Worm (Caenorhabditis elegans) whole organism, mixed stage, embryonic: Measurements from ENCODE around the gene Y47D3B.12.

Experiments used
- M03D4.4 ChIP-seq: sonication (generic microtip); optimal IDR thresholded peaks from 2 replicates; lab custom pipeline; 2017; ENCODE audit warnings: mild to moderate bottlenecking, missing genetic modification characterization, missing compliant biosample characterization
- bed-3 ChIP-seq: fragments of 200-800 bp; sonication (Bioruptor generic); optimal IDR thresholded peaks from 3 replicates; lab custom pipeline; 2018; ENCODE audit warnings: mild to moderate bottlenecking, missing genetic modification characterization, moderate library complexity, missing compliant biosample characterization
- ceh-39 ChIP-seq: fragments of 150-350 bp; optimal IDR thresholded peaks from 2 replicates; lab custom pipeline; 2014; ENCODE audit warnings: missing biosample characterization, missing genetic modification characterization
- ceh-43 ChIP-seq: fragments of 200-800 bp; sonication (Bioruptor generic); optimal IDR thresholded peaks from 2 replicates; lab custom pipeline; 2018; ENCODE audit warnings: mild to moderate bottlenecking, missing genetic modification characterization, moderate library complexity, missing compliant biosample characterization
- ceh-83 ChIP-seq: fragments of 200-800 bp; sonication (Bioruptor generic); optimal IDR thresholded peaks from 2 replicates; lab custom pipeline; 2018; ENCODE audit warnings: mild to moderate bottlenecking, missing genetic modification characterization, missing compliant biosample characterization
- ces-1 ChIP-seq: fragments of 150-350 bp; optimal IDR thresholded peaks from 2 replicates; lab custom pipeline; 2014; ENCODE audit warnings: missing biosample characterization, missing genetic modification reagents, missing genetic modification characterization
- cnd-1 ChIP-seq: fragments of 200-800 bp; sonication (Bioruptor generic); optimal IDR thresholded peaks from 2 replicates; lab custom pipeline; 2018; ENCODE audit warnings: mild to moderate bottlenecking, missing genetic modification characterization, missing compliant biosample characterization
- elt-1 ChIP-seq: sonication (generic microtip); optimal IDR thresholded peaks from 2 replicates; lab custom pipeline; 2017; ENCODE audit warnings: missing genetic modification characterization, mild to moderate bottlenecking, missing compliant biosample characterization, antibody characterized with exemption, moderate library complexity, borderline replicate concordance; ENCODE audit not compliant: insufficient read depth
- elt-3 ChIP-seq: fragments of 150-350 bp; optimal IDR thresholded peaks from 2 replicates; lab custom pipeline; 2014; ENCODE audit warnings: missing biosample characterization, missing genetic modification characterization
- hlh-1 ChIP-seq: fragments of 150-350 bp; optimal IDR thresholded peaks from 2 replicates; lab custom pipeline; 2014; ENCODE audit warnings: missing biosample characterization, missing genetic modification reagents, missing genetic modification characterization
- lin-32 ChIP-seq: fragments of 200-800 bp; sonication (Bioruptor generic); optimal IDR thresholded peaks from 2 replicates; lab custom pipeline; 2018; ENCODE audit warnings: mild to moderate bottlenecking, missing genetic modification characterization, missing compliant biosample characterization
- lsy-2 ChIP-seq: fragments of 150-350 bp; optimal IDR thresholded peaks from 2 replicates; lab custom pipeline; 2014; ENCODE audit warnings: missing biosample characterization, missing genetic modification characterization
- mep-1 ChIP-seq: fragments of 150-350 bp; optimal IDR thresholded peaks from 2 replicates; lab custom pipeline; 2017; ENCODE audit warnings: missing biosample characterization, missing genetic modification reagents, missing genetic modification characterization, inconsistent platforms
- mls-2 ChIP-seq: sonication (generic microtip); optimal IDR thresholded peaks from 2 replicates; lab custom pipeline; 2016; ENCODE audit warnings: mild to moderate bottlenecking, missing genetic modification characterization, moderate library complexity, missing compliant biosample characterization
- nhr-12 ChIP-seq: fragments of 150-350 bp; optimal IDR thresholded peaks from 2 replicates; lab custom pipeline; 2014; ENCODE audit warnings: missing biosample characterization, missing genetic modification characterization
- nhr-2 ChIP-seq: fragments of 150-350 bp; optimal IDR thresholded peaks from 2 replicates; lab custom pipeline; 2014; ENCODE audit warnings: missing biosample characterization, missing genetic modification characterization
- nhr-237 ChIP-seq: fragments of 150-350 bp; optimal IDR thresholded peaks from 2 replicates; lab custom pipeline; 2014; ENCODE audit warnings: missing biosample characterization, missing genetic modification characterization
- nhr-76 ChIP-seq: sonication (generic microtip); optimal IDR thresholded peaks from 2 replicates; lab custom pipeline; 2017; ENCODE audit warnings: missing biosample characterization, missing genetic modification characterization
- pha-4 ChIP-seq: fragments of 150-350 bp; optimal IDR thresholded peaks from 2 replicates; lab custom pipeline; 2018; ENCODE audit warnings: missing biosample characterization, missing genetic modification reagents, missing genetic modification characterization
- sem-2 ChIP-seq: fragments of 200-800 bp; sonication (Bioruptor generic); optimal IDR thresholded peaks from 2 replicates; lab custom pipeline; 2018; ENCODE audit warnings: mild to moderate bottlenecking, missing genetic modification characterization, missing compliant biosample characterization
- snpc-4 ChIP-seq: fragments of 150-350 bp; optimal IDR thresholded peaks from 2 replicates; lab custom pipeline; 2014; ENCODE audit warnings: missing biosample characterization, missing genetic modification characterization
- unc-39 ChIP-seq: fragments of 150-350 bp; optimal IDR thresholded peaks from 2 replicates; lab custom pipeline; 2014; ENCODE audit warnings: missing biosample characterization, missing genetic modification characterization
- unc-62 ChIP-seq: fragments of 150-350 bp; optimal IDR thresholded peaks from 2 replicates; lab custom pipeline; 2014; ENCODE audit warnings: missing biosample characterization, missing genetic modification reagents, missing genetic modification characterization
- zip-8 ChIP-seq: fragments of 150-350 bp; optimal IDR thresholded peaks from 2 replicates; lab custom pipeline; 2014; ENCODE audit warnings: missing biosample characterization, missing genetic modification characterization

Gene Y47D3B.12

ce11 chrIII:11443408-11443994 is 40.7 kb downstream of the Y47D3B.12 start:
- TF ChIP-seq ceh-43 (GFP tag; lab: Kevin White, UChicago) (no peak), lin-32 (GFP tag; lab: Kevin White, UChicago) (no peak), hlh-1 (no peak), M03D4.4 (no peak), mep-1 (tag; lab: Kevin White, UChicago) (no peak), sem-2 (GFP tag; lab: Kevin White, UChicago) (no peak), snpc-4 (no peak), elt-1 (tag; lab: Kevin White, UChicago) (no peak), lsy-2 (tag; lab: Kevin White, UChicago) (no peak), nhr-237 (no peak), ceh-83 (GFP tag; lab: Kevin White, UChicago) (no peak), unc-62 (GFP tag; lab: Kevin White, UChicago) (no peak), nhr-76 (tag; lab: Kevin White, UChicago) (no peak)

DNA sequence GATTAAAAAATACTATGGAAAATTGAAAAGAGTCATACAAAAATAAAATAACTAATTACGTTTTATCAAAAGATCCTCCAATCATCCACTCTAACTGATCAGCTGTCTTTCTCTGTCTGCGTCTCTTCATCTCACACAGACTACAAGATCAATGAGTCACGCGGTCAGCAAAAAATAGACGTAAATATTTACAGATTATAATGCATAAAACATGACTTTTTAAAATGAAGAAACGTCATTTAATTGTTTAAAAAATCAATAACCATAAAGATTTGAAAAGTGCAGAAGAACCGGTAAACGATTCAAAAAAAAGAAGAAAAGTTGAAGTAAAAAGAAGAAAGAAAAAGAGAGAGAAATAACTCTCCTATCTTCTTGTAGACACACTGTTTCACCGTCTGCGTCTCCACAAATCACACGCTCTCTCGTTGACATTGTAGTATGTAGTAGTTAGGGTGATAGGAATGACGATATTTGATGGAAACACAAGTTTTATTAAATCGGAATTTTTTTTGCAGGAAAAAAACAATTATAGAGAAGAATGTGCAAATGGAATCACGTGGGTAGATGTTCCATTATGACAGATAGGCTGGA is 42.1 kb downstream of the Y47D3B.12 start:
- TF ChIP-seq lsy-2 (tag; lab: Kevin White, UChicago), result no peak
- TF ChIP-seq snpc-4, result no peak
- no peak for TF ChIP-seq bed-3 (GFP tag; lab: Kevin White, UChicago)
- TF ChIP-seq ceh-39 (tag; lab: Kevin White, UChicago), result no peak
- TF ChIP-seq ceh-43 (GFP tag; lab: Kevin White, UChicago), result no peak
- no peak for TF ChIP-seq ceh-83 (GFP tag; lab: Kevin White, UChicago)

DNA sequence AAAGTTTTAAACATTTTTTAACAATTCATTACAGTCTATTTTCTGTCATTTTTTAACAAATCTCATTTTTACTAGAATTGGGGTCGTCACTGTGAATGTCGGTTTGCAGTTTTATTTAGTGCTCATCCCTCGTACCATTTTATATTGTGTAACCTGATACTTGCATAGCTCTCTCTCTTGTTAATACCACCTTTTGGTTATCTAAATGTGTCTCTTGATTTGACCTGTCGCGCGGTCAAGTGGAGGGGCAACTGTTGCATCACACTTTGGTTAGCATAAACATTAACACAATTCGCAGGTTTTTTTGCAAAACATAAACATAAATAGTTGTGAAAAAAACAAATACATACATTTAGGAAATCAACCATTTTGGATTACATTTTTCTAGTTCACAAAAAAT is 44.0 kb downstream of the Y47D3B.12 start:
- TF ChIP-seq cnd-1 (tag; lab: Kevin White, UChicago) (no peak), ces-1 (no peak), zip-8 (tag; lab: Kevin White, UChicago) (peak; percentile 11), unc-39 (tag; lab: Kevin White, UChicago) (no peak), mls-2 (tag; lab: Kevin White, UChicago) (no peak), nhr-2 (peak; percentile 95)
- TF ChIP-seq, all 35 proteins: peak for 2

ce11 chrIII:11448330-11448729 is 45.5 kb downstream of the Y47D3B.12 start:
- TF ChIP-seq elt-3 (tag; lab: Kevin White, UChicago) (no peak), nhr-12 (tag; lab: Kevin White, UChicago) (no peak), lin-32 (GFP tag; lab: Kevin White, UChicago) (no peak), zip-8 (tag; lab: Kevin White, UChicago) (no peak), cnd-1 (tag; lab: Kevin White, UChicago) (no peak)

- TF ChIP-seq mep-1 (tag; lab: Kevin White, UChicago) (no peak), cnd-1 (tag; lab: Kevin White, UChicago) (no peak), nhr-237 (no peak), ceh-39 (tag; lab: Kevin White, UChicago) (no peak), pha-4 (tag; lab: Kevin White, UChicago) (no peak), ceh-83 (GFP tag; lab: Kevin White, UChicago) (no peak), bed-3 (GFP tag; lab: Kevin White, UChicago) (no peak)
These were observed 48.6 kb downstream of the Y47D3B.12 start for ce11 chrIII:11451380-11451779.

ce11 chrIII:11452530-11452929 is 49.7 kb downstream of the Y47D3B.12 start:
- TF ChIP-seq nhr-2, result peak; percentile 48
- TF ChIP-seq unc-62 (GFP tag; lab: Kevin White, UChicago), result peak; percentile 92
- no peak for TF ChIP-seq snpc-4
